Worm (Caenorhabditis elegans) whole organism, L1 larva: ENCODE measurements around the gene H14E04.3.

Experiments used
- elt-3 ChIP-seq, 6 experiments: fragments of 150-350 bp in 1 of 6; sonication (generic microtip); optimal IDR thresholded peaks; 2 replicates each; lab custom pipeline; 2017 to 2018; ENCODE audit warnings: missing biosample characterization in 6 of 6, missing genetic modification characterization in 6 of 6, inconsistent platforms in 1 of 6
- mep-1 ChIP-seq: fragments of 150-350 bp; optimal IDR thresholded peaks from 2 replicates; lab custom pipeline; 2014; ENCODE audit warnings: missing biosample characterization, missing genetic modification characterization
- nhr-12 ChIP-seq: sonication (generic microtip); optimal IDR thresholded peaks from 2 replicates; lab custom pipeline; 2017; ENCODE audit warnings: missing biosample characterization, missing genetic modification characterization
- pag-3 ChIP-seq: sonication (generic microtip); optimal IDR thresholded peaks from 2 replicates; lab custom pipeline; 2017; ENCODE audit warnings: missing genetic modification characterization, mild to moderate bottlenecking, missing compliant biosample characterization, antibody characterized with exemption, borderline replicate concordance; ENCODE audit not compliant: insufficient read depth
- snpc-4 ChIP-seq: fragments of 150-350 bp; optimal IDR thresholded peaks from 2 replicates; lab custom pipeline; 2014; ENCODE audit warnings: missing biosample characterization, missing genetic modification characterization
- sptf-1 ChIP-seq: fragments of 150-350 bp; optimal IDR thresholded peaks from 2 replicates; lab custom pipeline; 2014; ENCODE audit warnings: missing biosample characterization, missing genetic modification characterization
- unc-86 ChIP-seq: sonication (generic microtip); optimal IDR thresholded peaks from 2 replicates; lab custom pipeline; 2016; ENCODE audit warnings: missing genetic modification characterization, missing compliant biosample characterization

- TF ChIP-seq elt-3 (tag; optimal IDR thresholded peaks at IDR 0.05; lab: Kevin White, UChicago) (no peak), nhr-12 (tag; lab: Kevin White, UChicago) (no peak), sptf-1 (tag; lab: Kevin White, UChicago) (no peak), pag-3 (tag; lab: Kevin White, UChicago) (no peak), mep-1 (tag; lab: Kevin White, UChicago) (no peak), snpc-4 (tag; lab: Kevin White, UChicago) (no peak), unc-86 (tag; lab: Kevin White, UChicago) (no peak)
Observed at ce11 chrIII:2410925-2411450, 24.6 kb upstream of the H14E04.3 start, which contains the start of gene mrpl-30.
